Fruit fly (Drosophila melanogaster) whole organism, embryonic: Measurements from ENCODE around the gene Ypel.

Experiments
- Atf-2 ChIP-seq: fragments of 200-800 bp; sonication (Bioruptor generic); optimal IDR thresholded peaks from 2 replicates; lab custom pipeline; 2016; ENCODE audit warnings: missing biosample characterization, missing genetic modification characterization
- Bgb ChIP-seq: fragments of 200-800 bp; sonication (Bioruptor generic); IDR thresholded peaks from 2 replicates; pipeline ENCODE4 v1.3.6; 2022; ENCODE audit warnings: missing biosample characterization, missing genetic modification characterization; ENCODE audit not compliant: partially characterized antibody
- CG10147 ChIP-seq: fragments of 200-800 bp; sonication (Bioruptor generic); optimal IDR thresholded peaks from 2 replicates; lab custom pipeline; 2019; ENCODE audit warnings: missing biosample characterization, mild to moderate bottlenecking, missing genetic modification characterization, moderate library complexity
- CG10979 ChIP-seq: fragments of 200-800 bp; sonication (Bioruptor generic); optimal IDR thresholded peaks from 2 replicates; lab custom pipeline; 2018; ENCODE audit warnings: missing biosample characterization, mild to moderate bottlenecking, missing genetic modification characterization, moderate library complexity
- CG11723 ChIP-seq: fragments of 200-800 bp; sonication (Bioruptor generic); optimal IDR thresholded peaks from 2 replicates; lab custom pipeline; 2017; ENCODE audit warnings: missing biosample characterization, mild to moderate bottlenecking, missing genetic modification characterization
- CG12769 ChIP-seq: fragments of 200-800 bp; sonication (Bioruptor generic); optimal IDR thresholded peaks from 2 replicates; lab custom pipeline; 2019; ENCODE audit warnings: missing biosample characterization, mild to moderate bottlenecking, missing genetic modification characterization, moderate library complexity
- CG1647 ChIP-seq: fragments of 200-800 bp; sonication (Bioruptor generic); optimal IDR thresholded peaks from 3 replicates; lab custom pipeline; 2016; ENCODE audit warnings: missing biosample characterization, missing genetic modification characterization
- CG2120 ChIP-seq: fragments of 200-800 bp; sonication (Bioruptor generic); optimal IDR thresholded peaks from 3 replicates; lab custom pipeline; 2016; ENCODE audit warnings: missing biosample characterization, missing genetic modification characterization
- CG3726 ChIP-seq: fragments of 200-800 bp; sonication (Bioruptor generic); IDR thresholded peaks from 3 replicates; pipeline ENCODE4, ENCODE4 v1.3.6; 2022; ENCODE audit warnings: missing biosample characterization, missing genetic modification characterization
- CG4282 ChIP-seq: fragments of 200-800 bp; sonication (Bioruptor generic); optimal IDR thresholded peaks from 2 replicates; lab custom pipeline; 2016; ENCODE audit warnings: missing biosample characterization, missing genetic modification characterization
- CG4820 ChIP-seq: fragments of 200-800 bp; sonication (Bioruptor generic); optimal IDR thresholded peaks from 3 replicates; lab custom pipeline; 2016; ENCODE audit warnings: missing biosample characterization, missing genetic modification characterization
- CG6765 ChIP-seq: fragments of 200-800 bp; sonication (Bioruptor generic); optimal IDR thresholded peaks from 3 replicates; lab custom pipeline; 2017; ENCODE audit warnings: missing biosample characterization, mild to moderate bottlenecking, missing genetic modification characterization
- CG7271 ChIP-seq: fragments of 200-800 bp; sonication (Bioruptor generic); optimal IDR thresholded peaks from 2 replicates; lab custom pipeline; 2018; ENCODE audit warnings: missing biosample characterization, mild to moderate bottlenecking, missing genetic modification characterization, moderate library complexity
- CG7839 ChIP-seq: fragments of 200-800 bp; sonication (Bioruptor generic); optimal IDR thresholded peaks from 3 replicates; lab custom pipeline; 2018; ENCODE audit warnings: missing biosample characterization, mild to moderate bottlenecking, missing genetic modification characterization, moderate library complexity
- CG9727 ChIP-seq: fragments of 200-800 bp; sonication (Bioruptor generic); optimal IDR thresholded peaks from 3 replicates; lab custom pipeline; 2017; ENCODE audit warnings: missing biosample characterization, mild to moderate bottlenecking, missing genetic modification characterization
- Dad ChIP-seq: fragments of 200-800 bp; sonication (Bioruptor generic); optimal IDR thresholded peaks from 3 replicates; lab custom pipeline; 2016; ENCODE audit warnings: missing biosample characterization, missing genetic modification characterization
- Dek ChIP-seq: fragments of 200-800 bp; sonication (Bioruptor generic); optimal IDR thresholded peaks from 3 replicates; lab custom pipeline; 2019; ENCODE audit warnings: missing biosample characterization, mild to moderate bottlenecking, missing genetic modification characterization, moderate library complexity
- Doc3 ChIP-seq: fragments of 200-800 bp; sonication (Bioruptor generic); IDR thresholded peaks from 3 replicates; pipeline ENCODE4 v1.3.6; 2022; ENCODE audit warnings: missing biosample characterization, missing genetic modification characterization; ENCODE audit not compliant: partially characterized antibody
- ERR ChIP-seq: fragments of 200-800 bp; sonication (Bioruptor generic); optimal IDR thresholded peaks from 2 replicates; lab custom pipeline; 2016; ENCODE audit warnings: missing biosample characterization, missing genetic modification characterization
- Fer3 ChIP-seq: fragments of 200-800 bp; sonication (Bioruptor generic); optimal IDR thresholded peaks from 2 replicates; lab custom pipeline; 2018; ENCODE audit warnings: missing biosample characterization, mild to moderate bottlenecking, missing genetic modification characterization, moderate library complexity
- HHEX ChIP-seq: fragments of 200-800 bp; sonication (Bioruptor generic); optimal IDR thresholded peaks from 3 replicates; lab custom pipeline; 2017; ENCODE audit warnings: missing biosample characterization, mild to moderate bottlenecking, missing genetic modification characterization, missing genetic modification reagents
- HmgD ChIP-seq: fragments of 200-800 bp; sonication (Bioruptor generic); optimal IDR thresholded peaks from 3 replicates; lab custom pipeline; 2016; ENCODE audit warnings: missing biosample characterization, missing genetic modification characterization
- Mad ChIP-seq: fragments of 200-800 bp; sonication (Bioruptor generic); optimal IDR thresholded peaks from 2 replicates; lab custom pipeline; 2016; ENCODE audit warnings: missing biosample characterization, missing genetic modification characterization
- NFAT ChIP-seq: fragments of 200-800 bp; sonication (Bioruptor generic); IDR thresholded peaks from 2 replicates; pipeline ENCODE4 v1.3.6; 2022; ENCODE audit warnings: missing biosample characterization, missing genetic modification characterization
- Nf-YB ChIP-seq: fragments of 200-800 bp; sonication (Bioruptor generic); optimal IDR thresholded peaks from 3 replicates; lab custom pipeline; 2019; ENCODE audit warnings: missing biosample characterization, mild to moderate bottlenecking, missing genetic modification characterization, moderate library complexity
- Optix ChIP-seq: fragments of 200-800 bp; sonication (Bioruptor generic); IDR thresholded peaks from 3 replicates; pipeline ENCODE4 v1.3.6; 2022; ENCODE audit warnings: missing biosample characterization, missing genetic modification characterization
- Spps ChIP-seq: fragments of 200-800 bp; sonication (Bioruptor generic); optimal IDR thresholded peaks from 2 replicates; lab custom pipeline; 2018; ENCODE audit warnings: missing biosample characterization, mild to moderate bottlenecking, missing genetic modification characterization
- crc ChIP-seq: fragments of 200-800 bp; sonication (Bioruptor generic); optimal IDR thresholded peaks from 2 replicates; lab custom pipeline; 2016; ENCODE audit warnings: missing biosample characterization, missing genetic modification characterization
- croc ChIP-seq: fragments of 200-800 bp; sonication (Bioruptor generic); conservative IDR thresholded peaks from 3 replicates; pipeline ENCODE4 v1.3.6; 2022; ENCODE audit warnings: missing biosample characterization, missing genetic modification characterization
- crol ChIP-seq: fragments of 200-800 bp; sonication (Bioruptor generic); IDR thresholded peaks from 2 replicates; pipeline ENCODE4 v1.3.6; 2022; ENCODE audit warnings: missing biosample characterization, missing genetic modification characterization
- dan ChIP-seq: fragments of 200-800 bp; sonication (Bioruptor generic); IDR thresholded peaks from 2 replicates; pipeline ENCODE4 v1.3.6; 2022; ENCODE audit warnings: missing biosample characterization, missing genetic modification characterization
- disco-r ChIP-seq: fragments of 200-800 bp; sonication (Bioruptor generic); optimal IDR thresholded peaks from 2 replicates; lab custom pipeline; 2016; ENCODE audit warnings: missing biosample characterization, missing genetic modification characterization
- esg ChIP-seq: fragments of 200-800 bp; sonication (Bioruptor generic); conservative IDR thresholded peaks from 2 replicates; pipeline ENCODE4 v1.3.6; 2022; ENCODE audit warnings: missing biosample characterization, missing genetic modification characterization
- eve ChIP-seq, 2 experiments: fragments of >200 bp; optimal IDR thresholded peaks; 2 replicates each; lab custom pipeline; 2017; ENCODE audit warnings: missing biosample characterization in 2 of 2, missing genetic modification characterization in 2 of 2
- fd64A ChIP-seq: fragments of 200-800 bp; sonication (Bioruptor generic); optimal IDR thresholded peaks from 3 replicates; lab custom pipeline; 2018; ENCODE audit warnings: missing biosample characterization, mild to moderate bottlenecking, missing genetic modification characterization
- gce ChIP-seq: fragments of 200-800 bp; sonication (Bioruptor generic); IDR thresholded peaks from 3 replicates; pipeline ENCODE4 v1.3.6; 2022; ENCODE audit warnings: missing biosample characterization, missing genetic modification characterization
- jing ChIP-seq: fragments of 200-800 bp; sonication (Bioruptor generic); optimal IDR thresholded peaks from 2 replicates; lab custom pipeline; 2018; ENCODE audit warnings: missing biosample characterization, mild to moderate bottlenecking, missing genetic modification characterization
- lab ChIP-seq: fragments of 200-800 bp; sonication (Bioruptor generic); optimal IDR thresholded peaks from 3 replicates; lab custom pipeline; 2017; ENCODE audit warnings: missing biosample characterization, missing genetic modification characterization, mild to moderate bottlenecking, moderate library complexity, missing genetic modification reagents
- lola ChIP-seq, 3 experiments: fragments of >200 bp in 2 of 3; fragments of 200-800 bp in 1 of 3; sonication (Bioruptor generic) in 1 of 3; optimal IDR thresholded peaks; 2 replicates each; lab custom pipeline; 2017 to 2019; ENCODE audit warnings: missing biosample characterization in 3 of 3, missing genetic modification characterization in 3 of 3, mild to moderate bottlenecking in 1 of 3, moderate library complexity in 1 of 3
- mirr ChIP-seq: fragments of 200-800 bp; sonication (Bioruptor generic); optimal IDR thresholded peaks from 3 replicates; lab custom pipeline; 2018; ENCODE audit warnings: missing biosample characterization, mild to moderate bottlenecking, missing genetic modification characterization
- nau ChIP-seq: fragments of 200-800 bp; sonication (Bioruptor generic); optimal IDR thresholded peaks from 3 replicates; lab custom pipeline; 2017; ENCODE audit warnings: missing biosample characterization, mild to moderate bottlenecking, missing genetic modification characterization, missing genetic modification reagents
- org-1 ChIP-seq: fragments of 200-800 bp; sonication (Bioruptor generic); optimal IDR thresholded peaks from 2 replicates; lab custom pipeline; 2017; ENCODE audit warnings: missing biosample characterization, missing genetic modification characterization
- phol ChIP-seq: fragments of 200-800 bp; sonication (Bioruptor generic); optimal IDR thresholded peaks from 3 replicates; lab custom pipeline; 2018; ENCODE audit warnings: missing biosample characterization, mild to moderate bottlenecking, missing genetic modification characterization, moderate library complexity
- pnt ChIP-seq: fragments of 200-800 bp; sonication (Bioruptor generic); optimal IDR thresholded peaks from 3 replicates; lab custom pipeline; 2016; ENCODE audit warnings: missing biosample characterization, missing genetic modification characterization
- sc ChIP-seq, 3 experiments: fragments of >200 bp in 2 of 3; fragments of 200-800 bp in 1 of 3; sonication (Bioruptor generic) in 1 of 3; optimal IDR thresholded peaks; 2 replicates in 2 of 3; 3 replicates in 1 of 3; lab custom pipeline; 2017; ENCODE audit warnings: mild to moderate bottlenecking in 1 of 3, missing biosample characterization in 1 of 3, missing genetic modification characterization in 1 of 3, missing genetic modification reagents in 1 of 3
- schlank ChIP-seq: fragments of 200-800 bp; sonication (Bioruptor generic); optimal IDR thresholded peaks from 2 replicates; lab custom pipeline; 2018; ENCODE audit warnings: missing biosample characterization, mild to moderate bottlenecking, missing genetic modification characterization
- slou ChIP-seq: fragments of 200-800 bp; sonication (Bioruptor generic); optimal IDR thresholded peaks from 3 replicates; lab custom pipeline; 2016; ENCODE audit warnings: missing biosample characterization, missing genetic modification characterization
- tll ChIP-seq, 2 experiments: fragments of 200-800 bp in 1 of 2; fragments of >200 bp in 1 of 2; sonication (Bioruptor generic) in 1 of 2; optimal IDR thresholded peaks; 2 replicates each; lab custom pipeline; 2017 to 2019; ENCODE audit warnings: missing biosample characterization in 2 of 2, missing genetic modification characterization in 2 of 2, mild to moderate bottlenecking in 1 of 2, moderate library complexity in 1 of 2
- wek ChIP-seq: fragments of 200-800 bp; sonication (Bioruptor generic); optimal IDR thresholded peaks from 3 replicates; lab custom pipeline; 2018; ENCODE audit warnings: missing biosample characterization, mild to moderate bottlenecking, missing genetic modification characterization, moderate library complexity
- z ChIP-seq: fragments of 200-800 bp; sonication (Bioruptor generic); IDR thresholded peaks from 3 replicates; pipeline ENCODE4 v1.3.6; 2022; ENCODE audit warnings: missing biosample characterization, missing genetic modification characterization

The Ypel gene

dm6 chrX:10232497-10232896 lies 20.3 kb upstream of the Ypel start (continued):
- TF ChIP-seq org-1 (GFP tag; lab: Kevin White, UChicago) = peak; percentile 71
- peak; percentile 68 for TF ChIP-seq Nf-YB (GFP tag; lab: Kevin White, UChicago)
- peak; percentile 75 for TF ChIP-seq Dek (tag; lab: Kevin White, UChicago)
- TF ChIP-seq phol (tag; lab: Kevin White, UChicago) = peak; percentile 80
- TF ChIP-seq Dad (GFP tag; lab: Kevin White, UChicago) = no peak
- peak; percentile 84 for TF ChIP-seq CG10147 (GFP tag; lab: Kevin White, UChicago)
- TF ChIP-seq NFAT = peak; percentile 29; the same call in 1 of the 2 replicates
- TF ChIP-seq crc (GFP tag; lab: Kevin White, UChicago) = peak; percentile 33
- TF ChIP-seq CG11723 (GFP tag; lab: Kevin White, UChicago) = peak; percentile 70
- TF ChIP-seq Doc3 (GFP tag; lab: Robert Waterston, UW) = no peak
- TF ChIP-seq z = no peak
- TF ChIP-seq gce (GFP tag; lab: Robert Waterston, UW) = no peak
- TF ChIP-seq ERR (GFP tag; lab: Kevin White, UChicago) = no peak
- no peak for TF ChIP-seq sc (optimal IDR thresholded peaks at IDR 0.05; lab: Kevin White, UChicago)
- TF ChIP-seq sc (GFP tag; optimal IDR thresholded peaks at IDR 0.05; lab: Kevin White, UChicago) = peak; percentile 29
- TF ChIP-seq HmgD (GFP tag; lab: Kevin White, UChicago) = no peak
- peak; percentile 24 for TF ChIP-seq schlank (tag; lab: Kevin White, UChicago)
- TF ChIP-seq CG7271 (tag; lab: Kevin White, UChicago) = no peak
- TF ChIP-seq HHEX (GFP tag; lab: Kevin White, UChicago) = peak; percentile 74
- 0 out of 3 replicates have a peak, but pooled peaks have one; percentile 59 for TF ChIP-seq CG3726 (GFP tag; lab: Robert Waterston, UW)
- TF ChIP-seq disco-r = peak; percentile 44
- peak; percentile 45 for TF ChIP-seq wek (GFP tag; lab: Kevin White, UChicago)
- TF ChIP-seq fd64A (GFP tag; lab: Kevin White, UChicago) = no peak
- no peak for TF ChIP-seq jing (GFP tag; lab: Kevin White, UChicago)
- peak; percentile 62 for TF ChIP-seq CG10979
- peak; percentile 12 for TF ChIP-seq CG12769 (tag; lab: Kevin White, UChicago)
- TF ChIP-seq dan = no peak
- TF ChIP-seq Fer3 (tag; lab: Kevin White, UChicago) = peak; percentile 60
- TF ChIP-seq CG9727 (GFP tag; lab: Kevin White, UChicago) = peak; percentile 31
- peak; percentile 7 for TF ChIP-seq pnt
- TF ChIP-seq CG4282 = no peak
- TF ChIP-seq crol = no peak
- no peak for TF ChIP-seq lola (GFP tag; optimal IDR thresholded peaks at IDR 0.05; lab: Kevin White, UChicago)
- peak; percentile 30 for TF ChIP-seq CG4820
- no peak for TF ChIP-seq tll (GFP tag; optimal IDR thresholded peaks at IDR 0.05; lab: Kevin White, UChicago)
- TF ChIP-seq CG2120 (GFP tag; lab: Kevin White, UChicago) = peak; percentile 77
- peak; percentile 38; the same call in 2 of the 3 replicates for TF ChIP-seq croc (GFP tag; lab: Robert Waterston, UW)
- peak; percentile 38 for TF ChIP-seq CG6765 (GFP tag; lab: Kevin White, UChicago)
- TF ChIP-seq Atf-2 (GFP tag; lab: Kevin White, UChicago) = peak; percentile 44
- 0 out of 3 replicates have a peak, but pooled peaks have one; percentile 29 for TF ChIP-seq Optix (GFP tag; lab: Robert Waterston, UW)
- peak; percentile 58 for TF ChIP-seq esg
- no peak for TF ChIP-seq mirr (GFP tag; lab: Kevin White, UChicago)
- TF ChIP-seq CG7839 (tag; lab: Kevin White, UChicago) = peak; percentile 80
- no peak for TF ChIP-seq eve (GFP tag; optimal IDR thresholded peaks at IDR 0.05; lab: Kevin White, UChicago)
- no peak for TF ChIP-seq nau
- TF ChIP-seq slou = peak; percentile 32
- peak; percentile 40 for TF ChIP-seq lab
- TF ChIP-seq Mad (GFP tag; lab: Kevin White, UChicago) = peak; percentile 24
- TF ChIP-seq Spps (tag; lab: Kevin White, UChicago) = no peak
- no peak for TF ChIP-seq Bgb
- no peak for TF ChIP-seq CG1647 (GFP tag; lab: Kevin White, UChicago)
